Worm (Caenorhabditis elegans): ENCODE results near the gene ngn-1.

- TF ChIP-seq unc-62 (GFP tag; optimal IDR thresholded peaks at IDR 0.05) (no peak), elt-1 (tag; optimal IDR thresholded peaks at IDR 0.05; ENCODE audit: borderline replicate concordance, insufficient read depth) (no peak), bed-3 (GFP tag; optimal IDR thresholded peaks at IDR 0.05) (no peak), nhr-76 (tag; optimal IDR thresholded peaks at IDR 0.05) (no peak), pha-4 (tag; optimal IDR thresholded peaks at IDR 0.05) (no peak), nhr-12 (tag; optimal IDR thresholded peaks at IDR 0.05) (no peak), nhr-237 (tag; optimal IDR thresholded peaks at IDR 0.05) (no peak), snpc-4 (tag; optimal IDR thresholded peaks at IDR 0.05) (no peak), ceh-39 (tag; optimal IDR thresholded peaks at IDR 0.05) (no peak), blmp-1 (tag; optimal IDR thresholded peaks at IDR 0.05) (no peak), unc-39 (tag; optimal IDR thresholded peaks at IDR 0.05) (no peak), lin-32 (GFP tag; optimal IDR thresholded peaks at IDR 0.05) (no peak)
Measured at ce11 chrIV:2581483-2581882, 46.6 kb downstream of the ngn-1 start, which contains the start of gene nhr-242.
